Worm (Caenorhabditis elegans) whole organism, late embryonic: ENCODE results near the gene nlf-1.

ENCODE experiments used
- che-1 ChIP-seq: sonication (generic microtip); optimal IDR thresholded peaks from 2 replicates; lab custom pipeline; 2016; ENCODE audit warnings: mild to moderate bottlenecking, missing genetic modification characterization, missing compliant biosample characterization
- dmd-4 ChIP-seq: sonication (generic microtip); optimal IDR thresholded peaks from 2 replicates; lab custom pipeline; 2016; ENCODE audit warnings: borderline replicate concordance, missing genetic modification characterization, missing compliant biosample characterization
- madf-2 ChIP-seq: sonication (generic microtip); optimal IDR thresholded peaks from 2 replicates; lab custom pipeline; 2017; ENCODE audit warnings: missing genetic modification characterization, missing compliant biosample characterization
- sox-2 ChIP-seq: fragments of 200-800 bp; sonication (Bioruptor generic); IDR thresholded peaks from 2 replicates; pipeline ENCODE4 v1.3.6; 2022; ENCODE audit warnings: missing genetic modification reagents, missing genetic modification characterization, missing compliant biosample characterization

- TF ChIP-seq dmd-4 (tag; lab: Kevin White, UChicago) (no peak), madf-2 (no peak), che-1 (tag; lab: Kevin White, UChicago) (no peak), sox-2 (no peak)
Measured at ce11 chrX:994678-995077, 22.7 kb downstream of the nlf-1 start.
